Fruit fly (Drosophila melanogaster): ENCODE results near the gene rudhira.
A peak's percentile ranks its signal among the peaks of the same experiment; 100 is the strongest.

rudhira gene

dm6 chrX:11823003-11823402, 6.3 kb downstream of the rudhira start (continued):
- TF ChIP-seq CG2202 (tag; optimal IDR thresholded peaks at IDR 0.05): peak; percentile 8
- TF ChIP-seq onecut (GFP tag; IDR thresholded peaks at IDR 0.05): 0 out of 2 replicates have a peak, but pooled peaks have one; percentile 23
- TF ChIP-seq CG14710 (tag; optimal IDR thresholded peaks at IDR 0.05): peak; percentile 36
- TF ChIP-seq CG15696 (tag; optimal IDR thresholded peaks at IDR 0.05): peak; percentile 6
- TF ChIP-seq CG1602 (GFP tag; optimal IDR thresholded peaks at IDR 0.05): no peak
- TF ChIP-seq btn (GFP tag; optimal IDR thresholded peaks at IDR 0.05): no peak
- no peak for TF ChIP-seq CG18011 (GFP tag; optimal IDR thresholded peaks at IDR 0.05)
- no peak for TF ChIP-seq CG9609 (GFP tag; optimal IDR thresholded peaks at IDR 0.05)
- TF ChIP-seq ac (GFP tag; optimal IDR thresholded peaks at IDR 0.05): no peak
- no peak for TF ChIP-seq CG12942 (GFP tag; optimal IDR thresholded peaks at IDR 0.05)
- no peak for TF ChIP-seq pho (GFP tag; optimal IDR thresholded peaks at IDR 0.05)
- TF ChIP-seq p53 (GFP tag; optimal IDR thresholded peaks at IDR 0.05): no peak
- TF ChIP-seq Rfx (GFP tag; IDR thresholded peaks at IDR 0.05): no peak
- TF ChIP-seq CG1647 (GFP tag; optimal IDR thresholded peaks at IDR 0.05): no peak
- no peak for TF ChIP-seq unpg (GFP tag; optimal IDR thresholded peaks at IDR 0.05)
- no peak for TF ChIP-seq Kr (GFP tag; optimal IDR thresholded peaks at IDR 0.05)
- TF ChIP-seq Tbp (GFP tag; optimal IDR thresholded peaks at IDR 0.05): no peak
- TF ChIP-seq zfh1 (GFP tag; IDR thresholded peaks at IDR 0.05): no peak
- no peak for TF ChIP-seq wor (GFP tag; IDR thresholded peaks at IDR 0.05)
- TF ChIP-seq Hmx (GFP tag; optimal IDR thresholded peaks at IDR 0.05): no peak
- no peak for TF ChIP-seq CG12219 (GFP tag; optimal IDR thresholded peaks at IDR 0.05)
- no peak for TF ChIP-seq CG5180 (GFP tag; optimal IDR thresholded peaks at IDR 0.05)
- no peak for TF ChIP-seq z (GFP tag; IDR thresholded peaks at IDR 0.05)
- TF ChIP-seq CG3163 (GFP tag; optimal IDR thresholded peaks at IDR 0.05): peak; percentile 34
- TF ChIP-seq crol (GFP tag; IDR thresholded peaks at IDR 0.05): no peak
- TF ChIP-seq Med (GFP tag): peak; percentile 88
- TF ChIP-seq CG4282 (GFP tag; optimal IDR thresholded peaks at IDR 0.05): no peak
- TF ChIP-seq CG1529 (GFP tag; optimal IDR thresholded peaks at IDR 0.05): no peak
- no peak for TF ChIP-seq lola (GFP tag; optimal IDR thresholded peaks at IDR 0.05)
- TF ChIP-seq bbx (GFP tag; IDR thresholded peaks at IDR 0.05; ENCODE audit: partially characterized antibody): no peak
- peak; percentile 6; the same call in 1 of the 2 replicates for TF ChIP-seq ranshi (GFP tag; IDR thresholded peaks at IDR 0.05)
- TF ChIP-seq fu2 (GFP tag; optimal IDR thresholded peaks at IDR 0.05): no peak
- no peak for TF ChIP-seq Sox100B (GFP tag; optimal IDR thresholded peaks at IDR 0.05)
- no peak for TF ChIP-seq cwo (GFP tag; optimal IDR thresholded peaks at IDR 0.05)
- peak; percentile 8 for TF ChIP-seq CG10654 (GFP tag; optimal IDR thresholded peaks at IDR 0.05)
- no peak for TF ChIP-seq scrt (GFP tag; optimal IDR thresholded peaks at IDR 0.05)
- TF ChIP-seq hkb (optimal IDR thresholded peaks at IDR 0.05): no peak
- peak; percentile 51 for TF ChIP-seq hkb (GFP tag; IDR thresholded peaks at IDR 0.05)
- no peak for TF ChIP-seq gcm2 (GFP tag; optimal IDR thresholded peaks at IDR 0.05)
- TF ChIP-seq wdn (GFP tag; IDR thresholded peaks at IDR 0.05): no peak
- no peak for TF ChIP-seq gcm (GFP tag; optimal IDR thresholded peaks at IDR 0.05)
- TF ChIP-seq CG5953 (GFP tag; IDR thresholded peaks at IDR 0.05): no peak
- no peak for TF ChIP-seq emc (GFP tag; optimal IDR thresholded peaks at IDR 0.05)
- no peak for TF ChIP-seq D (optimal IDR thresholded peaks at IDR 0.05)
- TF ChIP-seq D (GFP tag; optimal IDR thresholded peaks at IDR 0.05): peak; percentile 43
- TF ChIP-seq Bgb (GFP tag; IDR thresholded peaks at IDR 0.05; ENCODE audit: partially characterized antibody): no peak
- no peak for TF ChIP-seq bcd (GFP tag; optimal IDR thresholded peaks at IDR 0.05)
- no peak for TF ChIP-seq CG12071 (GFP tag; optimal IDR thresholded peaks at IDR 0.05)
- TF ChIP-seq H2.0 (GFP tag; IDR thresholded peaks at IDR 0.05): no peak
- no peak for TF ChIP-seq h (optimal IDR thresholded peaks at IDR 0.05)
- TF ChIP-seq HmgZ (tag; optimal IDR thresholded peaks at IDR 0.05): peak; percentile 21
- no peak for TF ChIP-seq CG4424 (GFP tag; optimal IDR thresholded peaks at IDR 0.05)
- TF ChIP-seq CG10462 (GFP tag; optimal IDR thresholded peaks at IDR 0.05): no peak

Measured in whole organism, embryonic.